Worm (Caenorhabditis elegans): ENCODE measurements around the gene F11E6.6.
A peak's percentile ranks its signal among the peaks of the same experiment; 100 is the strongest.

The F11E6.6 gene

DNA sequence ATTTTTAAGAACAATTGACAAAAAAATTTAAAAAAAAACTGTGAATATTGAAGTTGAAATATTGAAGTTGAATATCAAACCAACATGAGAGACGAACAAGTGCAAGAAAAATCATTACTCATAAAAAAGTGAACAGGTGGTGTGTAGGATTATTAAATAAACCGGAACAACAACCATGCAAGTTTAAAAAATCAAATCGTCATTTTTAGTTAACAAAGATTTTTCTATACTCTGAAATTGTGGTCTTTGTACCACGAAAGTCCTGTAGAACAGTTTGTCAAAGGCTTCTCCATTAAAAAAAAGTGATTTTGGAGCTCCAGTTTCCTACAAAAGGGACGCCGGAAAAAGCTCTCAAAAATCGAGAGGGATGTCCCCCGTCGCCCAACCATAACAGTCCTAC lies 25.8 kb downstream of the F11E6.6 start, which contains the start of gene C06A12.19:
Gene C06A12.19 (minus strand): TSS at position 101 of the 400 bp plus-strand sequence.
- TF ChIP-seq lin-39 (tag; optimal IDR thresholded peaks at IDR 0.05) = no peak
- no peak for TF ChIP-seq snpc-4 (tag; optimal IDR thresholded peaks at IDR 0.05)
- no peak for TF ChIP-seq zag-1 (tag; optimal IDR thresholded peaks at IDR 0.05)
- no peak for TF ChIP-seq elt-3 (tag; optimal IDR thresholded peaks at IDR 0.05)
- no peak for TF ChIP-seq fkh-2 (tag; optimal IDR thresholded peaks at IDR 0.05)
- TF ChIP-seq daf-12 (tag; optimal IDR thresholded peaks at IDR 0.05) = no peak
- TF ChIP-seq fkh-10 (GFP tag; optimal IDR thresholded peaks at IDR 0.05) = no peak
- TF ChIP-seq ceh-16 (tag; optimal IDR thresholded peaks at IDR 0.05) = no peak
- no peak for TF ChIP-seq ceh-82 (tag; optimal IDR thresholded peaks at IDR 0.05)
- no peak for TF ChIP-seq lsy-12 (tag; optimal IDR thresholded peaks at IDR 0.05)
- TF ChIP-seq egl-5 (tag; optimal IDR thresholded peaks at IDR 0.05) = no peak
- TF ChIP-seq tbx-2 (tag; optimal IDR thresholded peaks at IDR 0.05) = no peak
- no peak for TF ChIP-seq mdl-1 (tag; optimal IDR thresholded peaks at IDR 0.05)
- no peak for TF ChIP-seq nhr-77 (tag; optimal IDR thresholded peaks at IDR 0.05)
- TF ChIP-seq nhr-11 (tag; optimal IDR thresholded peaks at IDR 0.05) = no peak

- TF ChIP-seq egl-5 (tag; optimal IDR thresholded peaks at IDR 0.05) = no peak
- no peak for TF ChIP-seq hmg-11 (tag; optimal IDR thresholded peaks at IDR 0.05)
- no peak for TF ChIP-seq nhr-25 (tag; optimal IDR thresholded peaks at IDR 0.05)
- TF ChIP-seq nhr-28 (tag; optimal IDR thresholded peaks at IDR 0.05) = no peak
- no peak for TF ChIP-seq elt-3 (tag; optimal IDR thresholded peaks at IDR 0.05)
- no peak for TF ChIP-seq sea-2 (GFP tag; optimal IDR thresholded peaks at IDR 0.05)
- no peak for TF ChIP-seq ztf-11 (tag; optimal IDR thresholded peaks at IDR 0.05)
- no peak for TF ChIP-seq tbx-2 (tag; optimal IDR thresholded peaks at IDR 0.05)
- TF ChIP-seq ZK546.5 (tag; optimal IDR thresholded peaks at IDR 0.05) = no peak
Observed at ce11 chrIV:17437038-17437437, 28.7 kb downstream of the F11E6.6 start, which contains the start of gene C06A12.8. Gene C06A12.8 (plus strand): TSS chrIV:17437338.

ce11 chrIV:17436552-17436951 lies 29.2 kb downstream of the F11E6.6 start, which contains the start of gene gcy-27:
Gene gcy-27 (minus strand): TSS chrIV:17436652.
- no peak for TF ChIP-seq mml-1 (tag; optimal IDR thresholded peaks at IDR 0.05)
- no peak for TF ChIP-seq ceh-9 (tag; optimal IDR thresholded peaks at IDR 0.05)
- no peak for TF ChIP-seq nhr-43 (tag; optimal IDR thresholded peaks at IDR 0.05; ENCODE audit: poor library complexity, severe bottlenecking)
- no peak for TF ChIP-seq pha-4 (tag; optimal IDR thresholded peaks at IDR 0.05)
- TF ChIP-seq nfya-1 (tag; optimal IDR thresholded peaks at IDR 0.05; ENCODE audit: insufficient read depth) = no peak
- TF ChIP-seq ZK546.5 (tag; optimal IDR thresholded peaks at IDR 0.05) = no peak
- TF ChIP-seq lin-15B (tag; optimal IDR thresholded peaks at IDR 0.05) = no peak
- TF ChIP-seq daf-12 (tag; optimal IDR thresholded peaks at IDR 0.05) = no peak
- no peak for TF ChIP-seq unc-39 (tag; optimal IDR thresholded peaks at IDR 0.05)
- TF ChIP-seq jun-1 (tag; optimal IDR thresholded peaks at IDR 0.05) = no peak
- no peak for TF ChIP-seq nhr-67 (tag; optimal IDR thresholded peaks at IDR 0.05)
- TF ChIP-seq elt-2 (tag; optimal IDR thresholded peaks at IDR 0.05) = no peak
- no peak for TF ChIP-seq nhr-12 (tag; optimal IDR thresholded peaks at IDR 0.05)
- no peak for TF ChIP-seq ama-1 (optimal IDR thresholded peaks at IDR 0.05)
- TF ChIP-seq elt-3 (tag; optimal IDR thresholded peaks at IDR 0.05) = no peak
- no peak for TF ChIP-seq fkh-10 (GFP tag; optimal IDR thresholded peaks at IDR 0.05)
- no peak for TF ChIP-seq mdl-1 (tag; optimal IDR thresholded peaks at IDR 0.05)
- no peak for TF ChIP-seq R02D3.7 (tag; optimal IDR thresholded peaks at IDR 0.05)

- no peak for TF ChIP-seq nhr-77 (tag; optimal IDR thresholded peaks at IDR 0.05)
- TF ChIP-seq ceh-82 (tag; optimal IDR thresholded peaks at IDR 0.05) = no peak
- no peak for TF ChIP-seq lin-39 (tag; optimal IDR thresholded peaks at IDR 0.05)
- TF ChIP-seq daf-12 (tag; optimal IDR thresholded peaks at IDR 0.05) = no peak
- no peak for TF ChIP-seq nhr-43 (tag; optimal IDR thresholded peaks at IDR 0.05; ENCODE audit: poor library complexity, severe bottlenecking)
- no peak for TF ChIP-seq nhr-67 (tag; optimal IDR thresholded peaks at IDR 0.05)
- TF ChIP-seq hmg-11 (tag; optimal IDR thresholded peaks at IDR 0.05) = no peak
Observed at ce11 chrIV:17435228-17435627, 30.6 kb downstream of the F11E6.6 start.

DNA sequence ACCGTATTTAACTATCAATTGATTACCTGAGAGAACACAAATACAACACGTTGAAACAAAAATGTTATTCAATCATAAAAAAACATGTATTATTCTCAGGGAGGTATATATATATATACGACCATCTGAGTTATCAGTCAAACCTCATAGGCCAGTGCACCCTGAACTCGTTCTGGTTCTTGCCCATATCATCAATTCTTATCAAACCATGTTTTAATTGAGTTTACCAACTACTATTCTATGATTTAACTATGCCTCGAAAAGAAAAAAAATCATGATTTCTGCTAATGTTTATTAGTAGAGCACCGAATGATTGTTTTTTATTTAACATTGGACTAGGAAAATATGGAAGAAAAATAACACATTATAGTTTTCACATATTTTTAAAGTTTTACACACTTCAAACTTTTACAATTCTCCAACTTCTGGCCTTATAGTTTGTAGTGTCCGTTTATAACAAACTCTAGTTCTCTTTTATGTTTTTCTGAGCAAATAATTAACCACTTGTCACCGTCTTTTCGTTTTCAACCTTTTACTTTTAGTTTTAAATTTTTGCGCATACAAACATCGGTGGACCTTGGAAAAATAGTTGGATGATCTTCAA lies 33.5 kb downstream of the F11E6.6 start:
- TF ChIP-seq pha-4 (tag; optimal IDR thresholded peaks at IDR 0.05) (peak; percentile 5), ceh-28 (tag; optimal IDR thresholded peaks at IDR 0.05) (no peak), nfya-1 (tag; optimal IDR thresholded peaks at IDR 0.05; ENCODE audit: insufficient read depth) (no peak), fkh-10 (GFP tag; optimal IDR thresholded peaks at IDR 0.05) (no peak), pqm-1 (tag; optimal IDR thresholded peaks at IDR 0.05) (peak; percentile 41), elt-2 (tag; optimal IDR thresholded peaks at IDR 0.05) (peak; percentile 55)
